Worm (Caenorhabditis elegans) whole organism, L1 larva: ENCODE measurements around the gene ttr-51.

Experiments used
- ama-1 ChIP-seq: fragments of 150-350 bp; optimal IDR thresholded peaks from 2 replicates; lab custom pipeline; 2014
- ceh-90 ChIP-seq: sonication (generic microtip); optimal IDR thresholded peaks from 2 replicates; lab custom pipeline; 2016; ENCODE audit warnings: missing genetic modification characterization, missing compliant biosample characterization
- egl-13 ChIP-seq: sonication (generic microtip); optimal IDR thresholded peaks from 2 replicates; lab custom pipeline; 2016; ENCODE audit warnings: missing genotype, missing genetic modification reagents, missing genetic modification characterization, missing compliant biosample characterization
- lin-15B ChIP-seq: fragments of 150-350 bp; sonication (generic microtip); optimal IDR thresholded peaks from 3 replicates; lab custom pipeline; 2014; ENCODE audit warnings: missing biosample characterization, missing genetic modification characterization
- nhr-11 ChIP-seq: fragments of 150-350 bp; optimal IDR thresholded peaks from 2 replicates; lab custom pipeline; 2014; ENCODE audit warnings: missing biosample characterization, missing genetic modification characterization
- pag-3 ChIP-seq: sonication (generic microtip); optimal IDR thresholded peaks from 2 replicates; lab custom pipeline; 2017; ENCODE audit warnings: missing genetic modification characterization, mild to moderate bottlenecking, missing compliant biosample characterization, antibody characterized with exemption, borderline replicate concordance; ENCODE audit not compliant: insufficient read depth
- rnt-1 ChIP-seq: sonication (generic microtip); optimal IDR thresholded peaks from 2 replicates; lab custom pipeline; 2016; ENCODE audit warnings: mild to moderate bottlenecking, missing genetic modification characterization, moderate library complexity, missing compliant biosample characterization
- snpc-4 ChIP-seq: fragments of 150-350 bp; optimal IDR thresholded peaks from 2 replicates; lab custom pipeline; 2014; ENCODE audit warnings: missing biosample characterization, missing genetic modification characterization
- unc-62 ChIP-seq: fragments of 150-350 bp; optimal IDR thresholded peaks from 2 replicates; lab custom pipeline; 2014; ENCODE audit warnings: missing biosample characterization, missing genetic modification reagents, missing genetic modification characterization
- vab-15 ChIP-seq: sonication (generic microtip); optimal IDR thresholded peaks from 2 replicates; lab custom pipeline; 2017; ENCODE audit warnings: missing genotype, mild to moderate bottlenecking, missing genetic modification characterization, missing compliant biosample characterization

ce11 chrIV:13300591-13300990 lies 48.5 kb upstream of the ttr-51 start, which contains the start of gene csn-6:
- TF ChIP-seq pag-3 (no peak), unc-62 (GFP tag; lab: Kevin White, UChicago) (no peak), vab-15 (tag; lab: Kevin White, UChicago) (no peak), lin-15B (tag; lab: Kevin White, UChicago) (no peak), egl-13 (no peak), snpc-4 (tag; lab: Kevin White, UChicago) (no peak), rnt-1 (tag; lab: Kevin White, UChicago) (no peak), nhr-11 (tag; lab: Kevin White, UChicago) (no peak), ama-1 (lab: Kevin White, UChicago) (no peak), ceh-90 (tag; lab: Kevin White, UChicago) (no peak)
